Worm (Caenorhabditis elegans): Measurements from ENCODE around the gene F43E12.1.

ce11 chrX:7151189-7151857, 26.1 kb upstream of the F43E12.1 start, which contains the start of gene lam-2:
- no peak for TF ChIP-seq syd-9 (tag; optimal IDR thresholded peaks at IDR 0.05)
- no peak for TF ChIP-seq dmd-4 (tag; optimal IDR thresholded peaks at IDR 0.05; ENCODE audit: borderline replicate concordance)
- TF ChIP-seq ama-1 (optimal IDR thresholded peaks at IDR 0.05) = no peak
- no peak for TF ChIP-seq nhr-11 (tag; optimal IDR thresholded peaks at IDR 0.05)
- TF ChIP-seq C08G9.2 (tag; optimal IDR thresholded peaks at IDR 0.05) = no peak
- TF ChIP-seq ceh-30 (tag; optimal IDR thresholded peaks at IDR 0.05) = no peak
- no peak for TF ChIP-seq unc-42 (tag; optimal IDR thresholded peaks at IDR 0.05)
- TF ChIP-seq fax-1 (tag; optimal IDR thresholded peaks at IDR 0.05) = no peak
- no peak for TF ChIP-seq ceh-14 (tag; optimal IDR thresholded peaks at IDR 0.05)
- TF ChIP-seq ttx-3 (tag; optimal IDR thresholded peaks at IDR 0.05) = no peak
- no peak for TF ChIP-seq pqm-1 (tag; optimal IDR thresholded peaks at IDR 0.05)
